5 worm cellular contexts compared by ENCODE assay signal in genomic region chrII:8851996-8852587, ce11.
TF ChIP-seq lines count a peak whose summit lies in the region.

TSS of gene oac-46 (minus strand) at chrII:8852096.

TF ChIP-seq in whole organism, L1 larva, 84 proteins besides CTCF, POLR2A, EP300 and RAD21:
- TF ChIP-seq blmp-1 (tag; optimal IDR thresholded peaks at IDR 0.05; lab: Kevin White, UChicago) = peak; percentile 94
- TF ChIP-seq mdl-1 (tag; optimal IDR thresholded peaks at IDR 0.05; lab: Kevin White, UChicago) = no peak
- peak in 2 of 6 experiments; percentile 20 to 22 for TF ChIP-seq elt-3 (tag; optimal IDR thresholded peaks at IDR 0.05; lab: Kevin White, UChicago)
- peak; percentile 56 for TF ChIP-seq lin-14 (GFP tag; optimal IDR thresholded peaks at IDR 0.05; lab: Kevin White, UChicago)
- no peak for TF ChIP-seq C34B4.2 (tag; optimal IDR thresholded peaks at IDR 0.05; lab: Kevin White, UChicago)
- TF ChIP-seq Y116A8C.19 (tag; optimal IDR thresholded peaks at IDR 0.05; lab: Kevin White, UChicago; ENCODE audit: borderline replicate concordance) = no peak
- TF ChIP-seq nhr-85 (tag; lab: Kevin White, UChicago) = peak; percentile 83
- TF ChIP-seq unc-30 (tag; optimal IDR thresholded peaks at IDR 0.05; lab: Kevin White, UChicago) = no peak
- no peak for TF ChIP-seq vab-15 (tag; optimal IDR thresholded peaks at IDR 0.05; lab: Kevin White, UChicago)
- TF ChIP-seq nhr-12 (tag; optimal IDR thresholded peaks at IDR 0.05; lab: Kevin White, UChicago) = no peak
- TF ChIP-seq nhr-47 (tag; optimal IDR thresholded peaks at IDR 0.05; lab: Kevin White, UChicago) = no peak
- TF ChIP-seq lin-15B (tag; optimal IDR thresholded peaks at IDR 0.05; lab: Kevin White, UChicago) = no peak
- TF ChIP-seq nhr-71 (tag; optimal IDR thresholded peaks at IDR 0.05; lab: Kevin White, UChicago) = peak; percentile 16
- TF ChIP-seq unc-62 (GFP tag; optimal IDR thresholded peaks at IDR 0.05; lab: Kevin White, UChicago) = no peak
- TF ChIP-seq alr-1 (tag; optimal IDR thresholded peaks at IDR 0.05; lab: Kevin White, UChicago; ENCODE audit: borderline replicate concordance) = no peak
- TF ChIP-seq snu-23 (GFP tag; optimal IDR thresholded peaks at IDR 0.05; lab: Kevin White, UChicago) = peak; percentile 18
- TF ChIP-seq efl-1 (optimal IDR thresholded peaks at IDR 0.05; lab: Kevin White, UChicago) = no peak
- peak in 1 of 2 experiments; percentile 52 for TF ChIP-seq efl-1 (GFP tag; optimal IDR thresholded peaks at IDR 0.05 in 1 of 2; lab: Kevin White, UChicago)

TF ChIP-seq in whole organism, L2 larva, 48 proteins besides CTCF, POLR2A, EP300 and RAD21 (continues in another document):
- TF ChIP-seq lin-13 (GFP tag; optimal IDR thresholded peaks at IDR 0.05; lab: Kevin White, UChicago) (no peak), ztf-4 (tag; optimal IDR thresholded peaks at IDR 0.05; lab: Kevin White, UChicago) (no peak), nhr-129 (tag; optimal IDR thresholded peaks at IDR 0.05; lab: Kevin White, UChicago) (no peak), sma-9 (GFP tag; optimal IDR thresholded peaks at IDR 0.05; lab: Kevin White, UChicago) (peak; percentile 22), sma-9 (tag; optimal IDR thresholded peaks at IDR 0.05; lab: Kevin White, UChicago) (no peak), blmp-1 (tag; optimal IDR thresholded peaks at IDR 0.05; lab: Kevin White, UChicago; ENCODE audit: insufficient read depth) (peak; percentile 86), lin-39 (tag; optimal IDR thresholded peaks at IDR 0.05; lab: Kevin White, UChicago) (no peak), zag-1 (tag; optimal IDR thresholded peaks at IDR 0.05; lab: Kevin White, UChicago) (no peak), snpc-4 (tag; optimal IDR thresholded peaks at IDR 0.05; lab: Kevin White, UChicago) (no peak), nhr-6 (tag; optimal IDR thresholded peaks at IDR 0.05; lab: Kevin White, UChicago) (no peak), nhr-10 (tag; optimal IDR thresholded peaks at IDR 0.05; lab: Kevin White, UChicago) (no peak), sem-4 (tag; optimal IDR thresholded peaks at IDR 0.05; lab: Kevin White, UChicago) (no peak), gmeb-1 (tag; optimal IDR thresholded peaks at IDR 0.05; lab: Kevin White, UChicago) (no peak), ztf-11 (tag; optimal IDR thresholded peaks at IDR 0.05; lab: Kevin White, UChicago) (no peak), sma-3 (GFP tag; optimal IDR thresholded peaks at IDR 0.05; lab: Kevin White, UChicago) (peak; percentile 48), C34F6.9 (tag; optimal IDR thresholded peaks at IDR 0.05; lab: Kevin White, UChicago) (no peak), ceh-82 (tag; optimal IDR thresholded peaks at IDR 0.05; lab: Kevin White, UChicago) (no peak), lin-11 (tag; optimal IDR thresholded peaks at IDR 0.05; lab: Kevin White, UChicago) (no peak), unc-55 (GFP tag; optimal IDR thresholded peaks at IDR 0.05; lab: Kevin White, UChicago) (no peak), R02D3.7 (tag; optimal IDR thresholded peaks at IDR 0.05; lab: Kevin White, UChicago) (no peak)

TF ChIP-seq in whole organism, L3 larva, 47 proteins besides CTCF, POLR2A, EP300 and RAD21:
- TF ChIP-seq unc-62 (GFP tag; optimal IDR thresholded peaks at IDR 0.05; lab: Kevin White, UChicago) = no peak
- TF ChIP-seq nhr-12 (tag; optimal IDR thresholded peaks at IDR 0.05; lab: Kevin White, UChicago) = no peak
- TF ChIP-seq nhr-25 (tag; optimal IDR thresholded peaks at IDR 0.05; lab: Kevin White, UChicago) = peak; percentile 78
- TF ChIP-seq pqm-1 (tag; optimal IDR thresholded peaks at IDR 0.05; lab: Kevin White, UChicago) = no peak
- TF ChIP-seq daf-12 (tag; optimal IDR thresholded peaks at IDR 0.05; lab: Kevin White, UChicago) = no peak
- no peak for TF ChIP-seq egl-27 (tag; optimal IDR thresholded peaks at IDR 0.05; lab: Kevin White, UChicago)
- TF ChIP-seq zag-1 (tag; optimal IDR thresholded peaks at IDR 0.05; lab: Kevin White, UChicago) = no peak
- no peak for TF ChIP-seq elt-2 (tag; optimal IDR thresholded peaks at IDR 0.05; lab: Kevin White, UChicago)
- no peak for TF ChIP-seq mml-1 (tag; optimal IDR thresholded peaks at IDR 0.05; lab: Kevin White, UChicago)
- no peak for TF ChIP-seq unc-39 (tag; optimal IDR thresholded peaks at IDR 0.05; lab: Kevin White, UChicago)
- TF ChIP-seq nhr-23 (tag; optimal IDR thresholded peaks at IDR 0.05; lab: Kevin White, UChicago) = peak; percentile 56
- TF ChIP-seq nhr-43 (tag; optimal IDR thresholded peaks at IDR 0.05; lab: Kevin White, UChicago; ENCODE audit: poor library complexity, severe bottlenecking) = peak; percentile 39
- TF ChIP-seq tbx-2 (tag; optimal IDR thresholded peaks at IDR 0.05; lab: Kevin White, UChicago) = no peak
- TF ChIP-seq elt-1 (tag; optimal IDR thresholded peaks at IDR 0.05; lab: Kevin White, UChicago) = no peak
- no peak for TF ChIP-seq lin-15B (tag; optimal IDR thresholded peaks at IDR 0.05; lab: Kevin White, UChicago)
- TF ChIP-seq skn-1 (tag; optimal IDR thresholded peaks at IDR 0.05; lab: Kevin White, UChicago) = no peak
- TF ChIP-seq mdl-1 (tag; optimal IDR thresholded peaks at IDR 0.05; lab: Kevin White, UChicago) = no peak
- no peak for TF ChIP-seq jun-1 (tag; optimal IDR thresholded peaks at IDR 0.05; lab: Kevin White, UChicago)
- no peak for TF ChIP-seq ceh-82 (tag; optimal IDR thresholded peaks at IDR 0.05; lab: Kevin White, UChicago)
- peak; percentile 14 for TF ChIP-seq ama-1 (optimal IDR thresholded peaks at IDR 0.05; lab: Kevin White, UChicago)

TF ChIP-seq in whole organism, L4 larva, 104 proteins besides CTCF, POLR2A, EP300 and RAD21:
- TF ChIP-seq nhr-28 (tag; optimal IDR thresholded peaks at IDR 0.05; lab: Kevin White, UChicago) (peak; percentile 21), Y48G9A.11 (GFP tag; IDR thresholded peaks at IDR 0.05; lab: Robert Waterston, UW) (no peak), nhr-77 (tag; optimal IDR thresholded peaks at IDR 0.05; lab: Kevin White, UChicago) (no peak), mep-1 (tag; optimal IDR thresholded peaks at IDR 0.05; lab: Kevin White, UChicago) (peak; percentile 19), madf-9 (GFP tag; conservative IDR thresholded peaks at IDR 0.05; lab: Robert Waterston, UW) (no peak), nhr-25 (tag; optimal IDR thresholded peaks at IDR 0.05; lab: Kevin White, UChicago; ENCODE audit: borderline replicate concordance, insufficient read depth) (peak; percentile 44), unc-62 (GFP tag; optimal IDR thresholded peaks at IDR 0.05 in 1 of 2; lab: Kevin White, UChicago) (peak in 1 of 2 experiments; percentile 8), unc-62 (tag; optimal IDR thresholded peaks at IDR 0.05; lab: Kevin White, UChicago) (no peak), saeg-2 (GFP tag; IDR thresholded peaks at IDR 0.05; lab: Robert Waterston, UW) (no peak)

TF ChIP-seq in whole organism, mixed stage, embryonic, 35 proteins besides CTCF, POLR2A, EP300 and RAD21:
- no peak for TF ChIP-seq ceh-43 (GFP tag; optimal IDR thresholded peaks at IDR 0.05; lab: Kevin White, UChicago)
- TF ChIP-seq ztf-11 (tag; optimal IDR thresholded peaks at IDR 0.05; lab: Kevin White, UChicago) = no peak
- TF ChIP-seq blmp-1 (tag; optimal IDR thresholded peaks at IDR 0.05; lab: Kevin White, UChicago) = peak; percentile 44
- TF ChIP-seq nhr-12 (tag; optimal IDR thresholded peaks at IDR 0.05; lab: Kevin White, UChicago) = no peak
- TF ChIP-seq cnd-1 (tag; optimal IDR thresholded peaks at IDR 0.05; lab: Kevin White, UChicago) = no peak

Comparison
In these comparisons a context has a peak if more than half of its experiments do, and no peak if none do; other contexts are left out.
1. Of the 29 proteins assayed by ChIP-seq in both whole organism, L4 larva and whole organism, L1 larva: peak only in whole organism, L4 larva: mep-1 and nhr-28; only in whole organism, L1 larva: none; in both: none; in neither: 26; mixed calls (peak in some experiments, not most) for 1.